Fruit fly (Drosophila melanogaster): ENCODE data around the gene crp.

Gene crp

DNA sequence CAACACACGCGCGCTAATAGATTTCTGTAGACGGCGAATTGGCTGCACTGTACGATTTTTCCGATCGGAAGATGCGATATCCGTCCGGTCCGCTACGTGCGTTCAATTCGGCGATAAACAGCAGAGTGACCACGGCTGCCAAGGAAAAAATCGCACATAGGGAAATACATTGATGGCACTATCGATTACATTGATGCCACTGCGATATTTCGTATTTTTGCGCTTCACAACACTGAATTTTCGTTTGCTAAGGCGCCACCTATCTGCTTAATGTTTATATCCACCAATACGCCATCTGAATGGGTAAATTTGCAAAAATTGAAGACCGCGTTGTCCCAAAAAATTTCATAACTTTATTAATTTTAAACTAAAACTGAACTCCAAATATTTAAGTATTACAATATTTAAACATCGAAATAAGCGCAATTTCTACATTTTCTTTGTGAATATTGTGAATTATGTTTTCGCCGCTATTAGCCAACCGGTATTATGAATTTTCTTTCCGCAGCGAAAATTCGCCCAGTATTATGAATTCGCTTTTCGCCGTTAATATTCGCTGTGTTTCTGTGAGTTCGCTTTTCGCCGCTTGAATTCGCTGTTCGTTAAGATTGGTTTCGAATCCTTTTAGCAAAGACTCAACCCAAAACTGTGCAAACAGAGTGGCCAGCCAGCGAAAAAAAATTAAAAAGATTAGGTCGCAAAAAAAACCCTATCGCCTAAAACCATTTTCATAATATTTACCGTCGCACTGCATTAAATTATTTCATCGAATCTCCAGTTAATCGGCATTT is at the start of gene crp, which contains the start of gene pkaap:
Gene crp, minus strand, starts transcription at position 129 of the 791 bp plus-strand sequence.
Gene pkaap, plus strand, starts transcription at position 689 of the 791 bp plus-strand sequence.
- TF ChIP-seq CG15011 (GFP tag; optimal IDR thresholded peaks at IDR 0.05) (no peak), CG17186 (GFP tag; optimal IDR thresholded peaks at IDR 0.05) (peak; percentile 71), Blimp-1 (GFP tag; optimal IDR thresholded peaks at IDR 0.05) (peak; percentile 55), CoRest (tag; optimal IDR thresholded peaks at IDR 0.05) (peak; percentile 56), dan (GFP tag; IDR thresholded peaks at IDR 0.05) (no peak), CG12219 (GFP tag; optimal IDR thresholded peaks at IDR 0.05) (peak; percentile 15), Pdp1 (GFP tag; optimal IDR thresholded peaks at IDR 0.05) (peak; percentile 88 to 90), ranshi (GFP tag; IDR thresholded peaks at IDR 0.05) (no peak), Dek (tag; optimal IDR thresholded peaks at IDR 0.05) (peak; percentile 75), MTF-1 (GFP tag; optimal IDR thresholded peaks at IDR 0.05; ENCODE audit: borderline replicate concordance) (peak; percentile 82), CG1603 (tag; optimal IDR thresholded peaks at IDR 0.05) (peak; percentile 89), Ravus (GFP tag; IDR thresholded peaks at IDR 0.05) (no peak), HmgZ (tag; optimal IDR thresholded peaks at IDR 0.05) (peak; percentile 78), dpn (GFP tag; optimal IDR thresholded peaks at IDR 0.05) (peak; percentile 91), Hey (tag; optimal IDR thresholded peaks at IDR 0.05) (peak; percentile 16), trem (tag; optimal IDR thresholded peaks at IDR 0.05) (peak; percentile 62), Dip2 (GFP tag; IDR thresholded peaks at IDR 0.05) (no peak), Fer2 (tag; optimal IDR thresholded peaks at IDR 0.05) (peak; percentile 42), Chrac-16 (GFP tag; optimal IDR thresholded peaks at IDR 0.05) (peak; percentile 88), bab2 (GFP tag; optimal IDR thresholded peaks at IDR 0.05) (peak; percentile 90), Rx (GFP tag; IDR thresholded peaks at IDR 0.05) (no peak), CG16813 (GFP tag; IDR thresholded peaks at IDR 0.05; ENCODE audit: partially characterized antibody) (no peak), pita (GFP tag; optimal IDR thresholded peaks at IDR 0.05) (peak; percentile 98), CG31365 (tag; optimal IDR thresholded peaks at IDR 0.05) (peak; percentile 66), CG16863 (GFP tag; optimal IDR thresholded peaks at IDR 0.05) (peak; percentile 82), Aef1 (GFP tag; IDR thresholded peaks at IDR 0.05) (no peak), oc (tag; optimal IDR thresholded peaks at IDR 0.05) (no peak), tll (GFP tag; optimal IDR thresholded peaks at IDR 0.05) (no peak), D (optimal IDR thresholded peaks at IDR 0.05) (no peak), D (GFP tag; optimal IDR thresholded peaks at IDR 0.05) (peak; percentile 43), CG15269 (tag; optimal IDR thresholded peaks at IDR 0.05) (no peak), unpg (GFP tag; optimal IDR thresholded peaks at IDR 0.05) (peak; percentile 74), D19B (GFP tag; optimal IDR thresholded peaks at IDR 0.05) (peak; percentile 3), CG3726 (GFP tag; IDR thresholded peaks at IDR 0.05) (no peak), CG15479 (GFP tag; optimal IDR thresholded peaks at IDR 0.05) (no peak), NC2β (GFP tag; optimal IDR thresholded peaks at IDR 0.05) (peak; percentile 86), hbn (GFP tag; IDR thresholded peaks at IDR 0.05; ENCODE audit: partially characterized antibody) (no peak), sima (GFP tag; optimal IDR thresholded peaks at IDR 0.05) (peak; percentile 20), ERR (GFP tag; optimal IDR thresholded peaks at IDR 0.05) (peak; percentile 87), CG14710 (tag; optimal IDR thresholded peaks at IDR 0.05) (peak; percentile 67), Kr (GFP tag; optimal IDR thresholded peaks at IDR 0.05) (no peak), CG6689 (GFP tag; IDR thresholded peaks at IDR 0.05) (no peak), CG3847 (GFP tag; IDR thresholded peaks at IDR 0.05) (no peak), CG2678 (tag; optimal IDR thresholded peaks at IDR 0.05) (no peak), wor (GFP tag; IDR thresholded peaks at IDR 0.05) (no peak), CG32767 (GFP tag; IDR thresholded peaks at IDR 0.05) (no peak), CG9215 (GFP tag; IDR thresholded peaks at IDR 0.05) (no peak), CG12299 (tag; optimal IDR thresholded peaks at IDR 0.05) (peak; percentile 64), Hr78 (GFP tag; optimal IDR thresholded peaks at IDR 0.05) (no peak)

Measured in whole organism, embryonic.